Worm (Caenorhabditis elegans) whole organism, midembryonic: ENCODE measurements around the gene F53F1.3.

Source experiments
- T22C8.4 ChIP-seq: fragments of 200-800 bp; sonication (Bioruptor generic); IDR thresholded peaks from 2 replicates; pipeline ENCODE4 v1.3.6; 2022; ENCODE audit warnings: missing genetic modification characterization, missing compliant biosample characterization
- cog-1 ChIP-seq: sonication (generic microtip); optimal IDR thresholded peaks from 2 replicates; lab custom pipeline; 2016; ENCODE audit warnings: missing genetic modification characterization, missing compliant biosample characterization
- flt-1 ChIP-seq: fragments of 200-800 bp; sonication (Bioruptor generic); IDR thresholded peaks from 2 replicates; pipeline ENCODE4 v1.3.6; 2022; ENCODE audit warnings: missing genetic modification characterization, missing compliant biosample characterization
- med-1 ChIP-seq: sonication (generic microtip); optimal IDR thresholded peaks from 2 replicates; lab custom pipeline; 2017; ENCODE audit warnings: missing genetic modification characterization, mild to moderate bottlenecking, missing compliant biosample characterization, antibody characterized with exemption, missing genetic modification reagents; ENCODE audit not compliant: insufficient read depth
- ref-1 ChIP-seq: fragments of 200-800 bp; sonication (Bioruptor generic); conservative IDR thresholded peaks from 2 replicates; pipeline ENCODE4 v1.3.6; 2022; ENCODE audit warnings: missing genetic modification reagents, missing genetic modification characterization, missing compliant biosample characterization
- tab-1 ChIP-seq: fragments of 200-800 bp; sonication (Bioruptor generic); IDR thresholded peaks from 2 replicates; pipeline ENCODE4 v1.3.6; 2022; ENCODE audit warnings: missing genetic modification characterization, missing compliant biosample characterization
- ztf-23 ChIP-seq: fragments of 200-800 bp; sonication (Bioruptor generic); IDR thresholded peaks from 2 replicates; pipeline ENCODE4 v1.3.6; 2022; ENCODE audit warnings: missing genetic modification reagents, missing genetic modification characterization, missing compliant biosample characterization
- ztf-29 ChIP-seq: fragments of 200-800 bp; sonication (Bioruptor generic); IDR thresholded peaks from 2 replicates; pipeline ENCODE4 v1.3.6; 2022; ENCODE audit warnings: missing genetic modification reagents, missing genetic modification characterization, missing compliant biosample characterization

DNA sequence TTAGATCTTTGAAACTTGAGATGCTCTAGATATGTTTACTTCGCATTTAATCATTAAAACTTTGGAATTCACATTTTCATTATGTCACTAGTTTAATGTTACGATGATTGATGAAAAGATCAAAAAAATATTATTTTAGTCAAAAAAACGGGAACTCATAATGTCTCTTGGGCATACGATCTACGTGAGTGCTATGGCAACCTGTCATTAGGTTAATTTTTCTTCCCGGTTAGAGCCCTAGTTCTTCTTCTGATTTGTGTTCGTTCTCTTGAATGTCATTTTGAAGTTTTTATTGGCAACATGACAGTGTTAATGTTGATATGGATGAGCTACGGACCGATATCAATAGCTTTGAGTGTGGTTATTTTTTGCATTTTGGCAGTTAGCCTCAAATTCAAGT, 44.6 kb upstream of the F53F1.3 start, which contains the start of gene srg-46:
- TF ChIP-seq ref-1 (no peak), cog-1 (tag; lab: Kevin White, UChicago) (no peak), med-1 (no peak), tab-1 (GFP tag; lab: Robert Waterston, UW) (no peak), ztf-23 (GFP tag; lab: Robert Waterston, UW) (no peak), flt-1 (GFP tag; lab: Robert Waterston, UW) (no peak), T22C8.4 (GFP tag; lab: Robert Waterston, UW) (no peak), ztf-29 (GFP tag; lab: Robert Waterston, UW) (no peak)
